Worm (Caenorhabditis elegans): ENCODE results near the gene srsy-1.

srsy-1 gene

ce11 chrII:5136296-5136767, 20.5 kb downstream of the srsy-1 start, which contains the start of gene F58A6.2:
F58A6.2 (plus strand) TSS chrII:5136717.
- TF ChIP-seq rnt-1 (tag; optimal IDR thresholded peaks at IDR 0.05) (no peak), snu-23 (GFP tag; optimal IDR thresholded peaks at IDR 0.05) (no peak), swsn-7 (tag; optimal IDR thresholded peaks at IDR 0.05) (no peak), fkh-8 (tag; optimal IDR thresholded peaks at IDR 0.05) (peak; percentile 66), nhr-71 (tag; optimal IDR thresholded peaks at IDR 0.05) (peak; percentile 40), lin-35 (GFP tag; optimal IDR thresholded peaks at IDR 0.05) (no peak), ets-5 (GFP tag; IDR thresholded peaks at IDR 0.05) (no peak), lin-14 (GFP tag; optimal IDR thresholded peaks at IDR 0.05) (no peak), unc-30 (tag; optimal IDR thresholded peaks at IDR 0.05) (no peak), ces-1 (GFP tag; optimal IDR thresholded peaks at IDR 0.05) (no peak), fkh-4 (tag; optimal IDR thresholded peaks at IDR 0.05; ENCODE audit: borderline replicate concordance) (no peak), ceh-8 (GFP tag; optimal IDR thresholded peaks at IDR 0.05) (peak; percentile 71), nhr-12 (tag; optimal IDR thresholded peaks at IDR 0.05) (no peak), isw-1 (GFP tag; IDR thresholded peaks at IDR 0.05) (no peak), ztf-11 (tag; optimal IDR thresholded peaks at IDR 0.05) (no peak), nhr-85 (tag) (no peak), dsc-1 (tag; optimal IDR thresholded peaks at IDR 0.05) (no peak), lin-13 (GFP tag; optimal IDR thresholded peaks at IDR 0.05) (no peak), fos-1 (tag; optimal IDR thresholded peaks at IDR 0.05) (no peak), snpc-4 (tag; optimal IDR thresholded peaks at IDR 0.05) (no peak), mdl-1 (tag; optimal IDR thresholded peaks at IDR 0.05) (no peak), alr-1 (tag; optimal IDR thresholded peaks at IDR 0.05; ENCODE audit: borderline replicate concordance) (no peak), hlh-4 (tag; optimal IDR thresholded peaks at IDR 0.05) (no peak), pqm-1 (tag; optimal IDR thresholded peaks at IDR 0.05) (no peak), F16B12.6 (tag; optimal IDR thresholded peaks at IDR 0.05) (no peak), fkh-10 (GFP tag; optimal IDR thresholded peaks at IDR 0.05) (no peak)

DNA sequence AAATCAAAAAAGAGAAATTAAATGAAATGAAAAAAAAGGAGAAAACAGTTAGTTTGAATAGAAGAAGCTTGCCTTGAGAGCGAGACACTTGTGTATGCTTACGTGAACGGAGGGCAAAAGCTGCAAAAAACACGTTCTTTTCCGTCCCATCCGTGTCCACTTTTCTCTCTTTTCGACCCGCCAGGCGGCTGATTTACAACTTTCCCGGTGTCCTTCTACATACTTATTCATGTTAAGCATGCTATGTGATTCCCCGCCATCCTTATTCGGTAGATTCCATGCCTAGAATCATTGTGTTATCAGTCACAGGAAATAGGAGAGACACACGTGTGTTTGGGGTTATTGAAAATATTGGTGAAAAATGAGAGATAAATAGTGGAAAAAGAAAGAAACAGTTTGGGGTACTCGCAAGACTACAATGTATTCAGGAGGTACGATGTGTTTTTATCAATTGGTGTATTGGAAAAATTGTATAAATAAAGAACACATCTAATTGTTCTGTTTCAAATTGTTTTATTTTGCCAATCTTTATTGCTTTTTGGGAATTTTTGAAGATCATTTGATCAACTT, 26.2 kb downstream of the srsy-1 start, which contains the start of gene nas-29:
nas-29 (minus strand) TSS at position 92 of the 570 bp plus-strand sequence.
- peak in 1 of 2 experiments; percentile 48 for TF ChIP-seq lin-35 (GFP tag; optimal IDR thresholded peaks at IDR 0.05)
- TF ChIP-seq hlh-4 (tag; optimal IDR thresholded peaks at IDR 0.05) = no peak
- TF ChIP-seq lin-14 (GFP tag; optimal IDR thresholded peaks at IDR 0.05) = peak; percentile 34
- TF ChIP-seq nhr-20 (tag; optimal IDR thresholded peaks at IDR 0.05) = peak; percentile 92
- no peak for TF ChIP-seq blmp-1 (tag; optimal IDR thresholded peaks at IDR 0.05)
- TF ChIP-seq egl-27 (tag; optimal IDR thresholded peaks at IDR 0.05) = no peak
- TF ChIP-seq elt-2 (tag; optimal IDR thresholded peaks at IDR 0.05) = peak; percentile 91
- peak in 1 of 6 experiments; percentile 31 for TF ChIP-seq elt-3 (tag; optimal IDR thresholded peaks at IDR 0.05)

DNA sequence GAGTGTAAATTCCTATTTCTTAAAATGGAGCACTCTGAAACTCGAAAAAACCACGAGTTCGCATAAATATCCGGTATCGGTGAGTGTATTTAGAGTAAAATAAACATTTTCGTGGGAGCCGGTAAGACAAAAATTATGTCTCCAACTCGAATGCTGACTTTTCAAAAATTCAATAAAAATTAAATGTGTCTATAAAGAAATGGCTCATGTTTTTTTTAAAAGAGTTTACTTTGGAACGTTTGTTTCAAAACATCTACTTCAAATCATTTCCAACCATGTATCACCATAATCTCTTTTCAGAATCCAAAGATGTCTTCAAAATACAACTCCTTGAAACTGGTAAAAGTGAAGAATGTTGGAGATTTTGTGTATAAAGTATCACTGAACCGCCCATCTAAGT, 26.8 kb downstream of the srsy-1 start, which contains the start of gene F58A6.1:
F58A6.1 (plus strand) TSS at position 301 of the 400 bp plus-strand sequence.
- TF ChIP-seq swsn-7 (tag; optimal IDR thresholded peaks at IDR 0.05) (no peak), snu-23 (GFP tag; optimal IDR thresholded peaks at IDR 0.05) (no peak), ztf-4 (tag; optimal IDR thresholded peaks at IDR 0.05) (no peak), grh-1 (GFP tag; IDR thresholded peaks at IDR 0.05) (no peak), hlh-17 (GFP tag; optimal IDR thresholded peaks at IDR 0.05; ENCODE audit: borderline replicate concordance) (no peak), pax-3 (tag; optimal IDR thresholded peaks at IDR 0.05) (no peak), ets-5 (GFP tag; IDR thresholded peaks at IDR 0.05) (no peak), ceh-82 (tag; optimal IDR thresholded peaks at IDR 0.05) (no peak), nhr-12 (tag; optimal IDR thresholded peaks at IDR 0.05) (no peak), alr-1 (tag; optimal IDR thresholded peaks at IDR 0.05; ENCODE audit: borderline replicate concordance) (no peak), aha-1 (tag; optimal IDR thresholded peaks at IDR 0.05) (no peak), ama-1 (optimal IDR thresholded peaks at IDR 0.05) (no peak), C04F5.9 (tag; optimal IDR thresholded peaks at IDR 0.05) (no peak), unc-130 (tag; optimal IDR thresholded peaks at IDR 0.05) (no peak), fkh-8 (tag; optimal IDR thresholded peaks at IDR 0.05) (no peak), tbx-2 (tag; optimal IDR thresholded peaks at IDR 0.05) (no peak), dpl-1 (GFP tag; optimal IDR thresholded peaks at IDR 0.05) (no peak)

All from whole organism, L1 larva.